Worm (Caenorhabditis elegans) whole organism, L3 larva: ENCODE data around the gene Y24D9B.1.

Source experiments
- R02D3.7 ChIP-seq: fragments of 150-350 bp; optimal IDR thresholded peaks from 2 replicates; lab custom pipeline; 2014; ENCODE audit warnings: missing biosample characterization, missing genetic modification characterization
- ama-1 ChIP-seq: fragments of 150-350 bp; optimal IDR thresholded peaks from 2 replicates; lab custom pipeline; 2018
- egl-27 ChIP-seq: sonication (generic microtip); optimal IDR thresholded peaks from 4 replicates; lab custom pipeline; 2017; ENCODE audit warnings: missing biosample characterization, missing genetic modification reagents, missing genetic modification characterization
- elt-1 ChIP-seq: fragments of 150-350 bp; optimal IDR thresholded peaks from 2 replicates; lab custom pipeline; 2014; ENCODE audit warnings: missing biosample characterization, missing genetic modification characterization
- elt-3 ChIP-seq, 3 experiments: fragments of 150-350 bp in 1 of 3; sonication (generic microtip) in 2 of 3; optimal IDR thresholded peaks; 2 replicates in 2 of 3; 4 replicates in 1 of 3; lab custom pipeline; 2014 to 2017; ENCODE audit warnings: missing biosample characterization in 3 of 3, missing genetic modification characterization in 3 of 3
- eor-1 ChIP-seq, 2 experiments: fragments of 150-350 bp; optimal IDR thresholded peaks; 2 replicates each; lab custom pipeline; 2014 to 2018; ENCODE audit warnings: missing biosample characterization in 2 of 2, missing genetic modification characterization in 2 of 2
- fkh-10 ChIP-seq: sonication (generic microtip); optimal IDR thresholded peaks from 2 replicates; lab custom pipeline; 2017; ENCODE audit warnings: missing biosample characterization, missing genetic modification reagents, missing genetic modification characterization
- fos-1 ChIP-seq: fragments of 150-350 bp; optimal IDR thresholded peaks from 2 replicates; lab custom pipeline; 2014; ENCODE audit warnings: missing biosample characterization, missing genetic modification characterization
- nhr-11 ChIP-seq: fragments of 150-350 bp; optimal IDR thresholded peaks from 2 replicates; lab custom pipeline; 2014; ENCODE audit warnings: missing biosample characterization, missing genetic modification characterization
- nhr-237 ChIP-seq: fragments of 150-350 bp; optimal IDR thresholded peaks from 2 replicates; lab custom pipeline; 2014; ENCODE audit warnings: missing biosample characterization, missing genetic modification characterization
- pqm-1 ChIP-seq: fragments of 150-350 bp; optimal IDR thresholded peaks from 2 replicates; lab custom pipeline; 2017; ENCODE audit warnings: missing biosample characterization, missing genetic modification characterization, inconsistent platforms
- snpc-4 ChIP-seq: fragments of 150-350 bp; optimal IDR thresholded peaks from 2 replicates; lab custom pipeline; 2014; ENCODE audit warnings: missing biosample characterization, missing genetic modification characterization

ce11 chrIV:4294552-4294951 is 22.6 kb upstream of the Y24D9B.1 start, which contains the start of gene F15E6.3:
- no peak for TF ChIP-seq eor-1 (tag; optimal IDR thresholded peaks at IDR 0.05; lab: Kevin White, UChicago)
- TF ChIP-seq egl-27 (tag; lab: Kevin White, UChicago): no peak
- no peak for TF ChIP-seq elt-1 (tag; lab: Kevin White, UChicago)
- no peak for TF ChIP-seq nhr-11 (tag; lab: Kevin White, UChicago)
- no peak for TF ChIP-seq snpc-4 (tag; lab: Kevin White, UChicago)
- TF ChIP-seq fkh-10 (GFP tag; lab: Kevin White, UChicago): no peak
- no peak for TF ChIP-seq fos-1 (tag; lab: Kevin White, UChicago)
- TF ChIP-seq pqm-1 (tag; lab: Kevin White, UChicago): no peak
- TF ChIP-seq R02D3.7: no peak
- TF ChIP-seq elt-3 (tag; optimal IDR thresholded peaks at IDR 0.05; lab: Kevin White, UChicago): peak in 1 of 3 experiments; percentile 36
- no peak for TF ChIP-seq ama-1 (lab: Kevin White, UChicago)
- no peak for TF ChIP-seq nhr-237 (tag; lab: Kevin White, UChicago)
